Worm (Caenorhabditis elegans): ENCODE measurements around the gene lin-29.

ce11 chrII:11962083-11962482 lies 26.9 kb upstream of the lin-29 start, which contains the start of the genes W03C9.1 and W03C9.2:
- TF ChIP-seq unc-62 (GFP tag; optimal IDR thresholded peaks at IDR 0.05) (no peak), sem-2 (GFP tag; optimal IDR thresholded peaks at IDR 0.05) (no peak), nhr-2 (tag; optimal IDR thresholded peaks at IDR 0.05) (no peak), lsy-2 (tag; optimal IDR thresholded peaks at IDR 0.05) (no peak), nhr-237 (tag; optimal IDR thresholded peaks at IDR 0.05) (no peak), nhr-76 (tag; optimal IDR thresholded peaks at IDR 0.05) (no peak), elt-1 (tag; optimal IDR thresholded peaks at IDR 0.05; ENCODE audit: borderline replicate concordance, insufficient read depth) (no peak), pha-4 (tag; optimal IDR thresholded peaks at IDR 0.05) (no peak), elt-3 (tag; optimal IDR thresholded peaks at IDR 0.05) (no peak), ztf-11 (tag; optimal IDR thresholded peaks at IDR 0.05) (no peak), mls-2 (tag; optimal IDR thresholded peaks at IDR 0.05) (no peak), sptf-1 (tag; optimal IDR thresholded peaks at IDR 0.05) (no peak)
